Fruit fly (Drosophila melanogaster): ENCODE data around the gene heca.

The heca gene

dm6 chr3R:30235253-30235652, 42.5 kb upstream of the heca start (continued):
- TF ChIP-seq Nf-YA (GFP tag; IDR thresholded peaks at IDR 0.05) (no peak), Eip74EF (GFP tag; optimal IDR thresholded peaks at IDR 0.05) (no peak), CG8765 (GFP tag; IDR thresholded peaks at IDR 0.05) (no peak), Fer1 (GFP tag; optimal IDR thresholded peaks at IDR 0.05) (peak; percentile 35), lbe (GFP tag; optimal IDR thresholded peaks at IDR 0.05) (no peak), fru (optimal IDR thresholded peaks at IDR 0.05) (no peak), tup (GFP tag; optimal IDR thresholded peaks at IDR 0.05) (no peak), D (optimal IDR thresholded peaks at IDR 0.05) (no peak), D (GFP tag; optimal IDR thresholded peaks at IDR 0.05) (peak; percentile 8), yki (optimal IDR thresholded peaks at IDR 0.05) (no peak), insv (GFP tag; optimal IDR thresholded peaks at IDR 0.05) (no peak), ci (GFP tag; IDR thresholded peaks at IDR 0.05) (peak; percentile 78; the same call in 2 of the 3 replicates), CG3163 (GFP tag; optimal IDR thresholded peaks at IDR 0.05) (no peak), CG14860 (GFP tag; IDR thresholded peaks at IDR 0.05; ENCODE audit: partially characterized antibody) (no peak), CG2129 (GFP tag; IDR thresholded peaks at IDR 0.05; ENCODE audit: partially characterized antibody) (no peak), H15 (GFP tag; IDR thresholded peaks at IDR 0.05) (no peak), Rx (GFP tag; IDR thresholded peaks at IDR 0.05) (no peak), pho (GFP tag; optimal IDR thresholded peaks at IDR 0.05) (no peak), CG12942 (GFP tag; optimal IDR thresholded peaks at IDR 0.05) (no peak), CG10959 (GFP tag; IDR thresholded peaks at IDR 0.05) (no peak), CG8944 (GFP tag; optimal IDR thresholded peaks at IDR 0.05) (no peak), dmrt99B (tag; optimal IDR thresholded peaks at IDR 0.05) (peak; percentile 60), Neu2 (GFP tag; optimal IDR thresholded peaks at IDR 0.05; ENCODE audit: borderline replicate concordance) (no peak), CG11504 (tag; optimal IDR thresholded peaks at IDR 0.05) (peak; percentile 71), PHDP (tag; optimal IDR thresholded peaks at IDR 0.05) (peak; percentile 10), B-H2 (GFP tag; optimal IDR thresholded peaks at IDR 0.05) (no peak), cad (GFP tag; optimal IDR thresholded peaks at IDR 0.05) (no peak), CG12071 (GFP tag; optimal IDR thresholded peaks at IDR 0.05) (no peak), HHEX (GFP tag; optimal IDR thresholded peaks at IDR 0.05) (peak; percentile 17), bigmax (GFP tag; optimal IDR thresholded peaks at IDR 0.05) (no peak), Usf (GFP tag; optimal IDR thresholded peaks at IDR 0.05) (no peak), CG18011 (GFP tag; optimal IDR thresholded peaks at IDR 0.05) (no peak), tna (GFP tag; IDR thresholded peaks at IDR 0.05; ENCODE audit: partially characterized antibody) (no peak), ara (GFP tag; IDR thresholded peaks at IDR 0.05) (no peak), jigr1 (GFP tag; IDR thresholded peaks at IDR 0.05) (no peak), gce (GFP tag; IDR thresholded peaks at IDR 0.05) (no peak), pros (GFP tag; optimal IDR thresholded peaks at IDR 0.05) (peak; percentile 86), CG17802 (tag; optimal IDR thresholded peaks at IDR 0.05) (no peak), CG12219 (GFP tag; optimal IDR thresholded peaks at IDR 0.05) (no peak), ro (GFP tag; IDR thresholded peaks at IDR 0.05) (no peak), CG2202 (tag; optimal IDR thresholded peaks at IDR 0.05) (no peak), klu (GFP tag; IDR thresholded peaks at IDR 0.05) (no peak), B-H1 (GFP tag; IDR thresholded peaks at IDR 0.05) (no peak; the same call in 2 of the 3 replicates), Opbp (GFP tag; IDR thresholded peaks at IDR 0.05; ENCODE audit: partially characterized antibody) (no peak), lmd (GFP tag; IDR thresholded peaks at IDR 0.05) (no peak), stwl (tag; optimal IDR thresholded peaks at IDR 0.05) (no peak), prd (optimal IDR thresholded peaks at IDR 0.05) (no peak), prd (GFP tag; IDR thresholded peaks at IDR 0.05) (peak; percentile 55), CG12659 (GFP tag; optimal IDR thresholded peaks at IDR 0.05) (no peak), CG2712 (tag; optimal IDR thresholded peaks at IDR 0.05) (peak; percentile 40), wor (GFP tag; IDR thresholded peaks at IDR 0.05) (no peak), CG12769 (tag; optimal IDR thresholded peaks at IDR 0.05) (peak; percentile 17), chn (GFP tag; optimal IDR thresholded peaks at IDR 0.05) (no peak)
